Worm (Caenorhabditis elegans) whole organism, young adult: Measurements from ENCODE around the gene tyr-6.

Experiments used
- B0019.2 ChIP-seq: fragments of 200-800 bp; sonication (Bioruptor generic); conservative IDR thresholded peaks from 2 replicates; pipeline ENCODE4 v1.3.6; 2022; ENCODE audit warnings: missing genetic modification reagents, missing genetic modification characterization, missing compliant biosample characterization
- B0035.1 ChIP-seq: sonication (generic microtip); optimal IDR thresholded peaks from 2 replicates; lab custom pipeline; 2016; ENCODE audit warnings: missing genetic modification characterization, mild to moderate bottlenecking, missing compliant biosample characterization, missing genotype, missing genetic modification reagents
- B0336.3 ChIP-seq: fragments of 200-800 bp; sonication (Bioruptor generic); IDR thresholded peaks from 2 replicates; pipeline ENCODE4 v1.3.6; 2022; ENCODE audit warnings: missing genetic modification characterization, missing compliant biosample characterization
- C06A6.2 ChIP-seq: fragments of 200-800 bp; sonication (Bioruptor generic); conservative IDR thresholded peaks from 2 replicates; pipeline ENCODE4 v1.3.6; 2022; ENCODE audit warnings: missing genetic modification characterization, missing compliant biosample characterization
- F10E7.11 ChIP-seq: sonication (generic microtip); optimal IDR thresholded peaks from 2 replicates; lab custom pipeline; 2017; ENCODE audit warnings: mild to moderate bottlenecking, missing genetic modification characterization, moderate library complexity, missing compliant biosample characterization
- F22D6.2 ChIP-seq: sonication (generic microtip); optimal IDR thresholded peaks from 2 replicates; lab custom pipeline; 2016; ENCODE audit warnings: mild to moderate bottlenecking, missing genetic modification characterization, missing compliant biosample characterization
- F33H1.4 ChIP-seq: fragments of 200-800 bp; sonication (Bioruptor generic); IDR thresholded peaks from 2 replicates; pipeline ENCODE4 v1.3.6; 2022; ENCODE audit warnings: missing genetic modification reagents, missing genetic modification characterization, missing compliant biosample characterization
- F52B5.7 ChIP-seq: sonication (generic microtip); optimal IDR thresholded peaks from 2 replicates; lab custom pipeline; 2016; ENCODE audit warnings: mild to moderate bottlenecking, missing genetic modification characterization, missing compliant biosample characterization
- F57A8.1 ChIP-seq: fragments of 200-800 bp; sonication (Bioruptor generic); optimal IDR thresholded peaks from 2 replicates; lab custom pipeline; 2018; ENCODE audit warnings: mild to moderate bottlenecking, missing genetic modification characterization, moderate library complexity, missing compliant biosample characterization
- F57C9.4 ChIP-seq: sonication (generic microtip); optimal IDR thresholded peaks from 2 replicates; lab custom pipeline; 2017; ENCODE audit warnings: mild to moderate bottlenecking, missing genetic modification characterization, missing compliant biosample characterization
- K12H6.12 ChIP-seq: fragments of 200-800 bp; sonication (Bioruptor generic); optimal IDR thresholded peaks from 2 replicates; lab custom pipeline; 2018; ENCODE audit warnings: mild to moderate bottlenecking, missing genetic modification characterization, missing compliant biosample characterization
- Y53F4B.3 ChIP-seq: fragments of 200-800 bp; sonication (Bioruptor generic); IDR thresholded peaks from 2 replicates; pipeline ENCODE4 v1.3.6; 2022; ENCODE audit warnings: missing genetic modification reagents, missing genetic modification characterization, missing compliant biosample characterization
- Y53G8AR.9 ChIP-seq: fragments of 200-800 bp; sonication (Bioruptor generic); conservative IDR thresholded peaks from 2 replicates; pipeline ENCODE4 v1.3.6; 2022; ENCODE audit warnings: missing genetic modification reagents, missing genetic modification characterization, missing compliant biosample characterization
- Y95B8A.8 ChIP-seq: fragments of 200-800 bp; sonication (Bioruptor generic); IDR thresholded peaks from 2 replicates; pipeline ENCODE4 v1.3.6; 2022; ENCODE audit warnings: missing genetic modification reagents, missing genetic modification characterization, missing compliant biosample characterization
- ama-1 ChIP-seq, 3 experiments: fragments of 150-350 bp in 1 of 3; sonication (generic microtip) in 2 of 3; optimal IDR thresholded peaks; 2 replicates each; lab custom pipeline; 2014 to 2018; ENCODE audit warnings: missing biosample characterization in 2 of 3, missing genetic modification characterization in 2 of 3, missing genetic modification reagents in 2 of 3
- atf-7 ChIP-seq: sonication (generic microtip); optimal IDR thresholded peaks from 2 replicates; lab custom pipeline; 2017; ENCODE audit warnings: mild to moderate bottlenecking, missing genetic modification characterization, missing compliant biosample characterization
- attf-3 ChIP-seq: fragments of 200-800 bp; sonication (Bioruptor generic); conservative IDR thresholded peaks from 2 replicates; pipeline ENCODE4 v1.3.6; 2022; ENCODE audit warnings: missing genetic modification reagents, missing genetic modification characterization, missing compliant biosample characterization
- bed-1 ChIP-seq: fragments of 200-800 bp; sonication (Bioruptor generic); IDR thresholded peaks from 2 replicates; pipeline ENCODE4 v1.3.6; 2022; ENCODE audit warnings: missing genetic modification reagents, missing genetic modification characterization, missing compliant biosample characterization
- ceh-100 ChIP-seq: fragments of 200-800 bp; sonication (Bioruptor generic); IDR thresholded peaks from 2 replicates; pipeline ENCODE4 v1.3.6; 2022; ENCODE audit warnings: missing genetic modification reagents, missing genetic modification characterization, missing compliant biosample characterization
- ceh-40 ChIP-seq: fragments of 200-800 bp; sonication (Bioruptor generic); IDR thresholded peaks from 2 replicates; pipeline ENCODE4 v1.3.6; 2022; ENCODE audit warnings: missing genetic modification characterization, missing compliant biosample characterization
- ceh-79 ChIP-seq: sonication (generic microtip); optimal IDR thresholded peaks from 2 replicates; lab custom pipeline; 2017; ENCODE audit warnings: mild to moderate bottlenecking, missing genetic modification characterization, missing compliant biosample characterization
- dox-1 ChIP-seq: fragments of 200-800 bp; sonication (Bioruptor generic); IDR thresholded peaks from 2 replicates; pipeline ENCODE4 v1.3.6; 2022; ENCODE audit warnings: missing genetic modification reagents, missing genetic modification characterization, missing compliant biosample characterization
- dpff-1 ChIP-seq: sonication (generic microtip); optimal IDR thresholded peaks from 2 replicates; lab custom pipeline; 2017; ENCODE audit warnings: mild to moderate bottlenecking, missing genetic modification characterization, missing compliant biosample characterization
- efl-1 ChIP-seq: fragments of 150-350 bp; optimal IDR thresholded peaks from 2 replicates; lab custom pipeline; 2014; ENCODE audit warnings: missing biosample characterization, missing genetic modification reagents, missing genetic modification characterization
- him-1 ChIP-seq: sonication (generic microtip); optimal IDR thresholded peaks from 2 replicates; lab custom pipeline; 2016; ENCODE audit warnings: missing genotype, missing genetic modification reagents, missing genetic modification characterization, missing compliant biosample characterization
- hsf-1 ChIP-seq: fragments of 200-800 bp; sonication (Bioruptor generic); IDR thresholded peaks from 2 replicates; pipeline ENCODE4 v1.3.6; 2022; ENCODE audit warnings: missing genetic modification reagents, missing genetic modification characterization, missing compliant biosample characterization
- lag-1 ChIP-seq: fragments of 200-800 bp; sonication (Bioruptor generic); IDR thresholded peaks from 2 replicates; pipeline ENCODE4 v1.3.6; 2022; ENCODE audit warnings: missing genetic modification reagents, missing genetic modification characterization, missing compliant biosample characterization
- let-526 ChIP-seq: fragments of 200-800 bp; sonication (Bioruptor generic); IDR thresholded peaks from 2 replicates; pipeline ENCODE4 v1.3.6; 2022; ENCODE audit warnings: missing genetic modification reagents, missing genetic modification characterization, missing compliant biosample characterization
- lin-40 ChIP-seq: sonication (generic microtip); optimal IDR thresholded peaks from 2 replicates; lab custom pipeline; 2016; ENCODE audit warnings: missing genetic modification characterization, mild to moderate bottlenecking, missing compliant biosample characterization, missing genotype, missing genetic modification reagents
- lin-54 ChIP-seq: fragments of 200-800 bp; sonication (Bioruptor generic); optimal IDR thresholded peaks from 2 replicates; lab custom pipeline; 2018; ENCODE audit warnings: mild to moderate bottlenecking, missing genetic modification characterization, missing compliant biosample characterization
- lir-1 ChIP-seq: fragments of 200-800 bp; sonication (Bioruptor generic); conservative IDR thresholded peaks from 2 replicates; pipeline ENCODE4 v1.3.6; 2022; ENCODE audit warnings: missing genetic modification reagents, missing genetic modification characterization, missing compliant biosample characterization
- lsl-1 ChIP-seq: fragments of 200-800 bp; sonication (Bioruptor generic); optimal IDR thresholded peaks from 2 replicates; lab custom pipeline; 2018; ENCODE audit warnings: mild to moderate bottlenecking, missing genetic modification characterization, moderate library complexity, missing compliant biosample characterization
- madf-10 ChIP-seq: sonication (generic microtip); optimal IDR thresholded peaks from 2 replicates; lab custom pipeline; 2016; ENCODE audit warnings: mild to moderate bottlenecking, missing genetic modification characterization, missing compliant biosample characterization
- madf-3 ChIP-seq: fragments of 200-800 bp; sonication (Bioruptor generic); IDR thresholded peaks from 2 replicates; pipeline ENCODE4 v1.3.6; 2022; ENCODE audit warnings: missing genetic modification reagents, missing genetic modification characterization, missing compliant biosample characterization
- madf-6 ChIP-seq: fragments of 200-800 bp; sonication (Bioruptor generic); IDR thresholded peaks from 2 replicates; pipeline ENCODE4 v1.3.6; 2022; ENCODE audit warnings: missing genetic modification reagents, missing genetic modification characterization, missing compliant biosample characterization
- madf-8 ChIP-seq: fragments of 200-800 bp; sonication (Bioruptor generic); conservative IDR thresholded peaks from 2 replicates; pipeline ENCODE4 v1.3.6; 2022; ENCODE audit warnings: missing genetic modification reagents, missing genetic modification characterization, missing compliant biosample characterization
- mel-28 ChIP-seq: sonication (generic microtip); optimal IDR thresholded peaks from 2 replicates; lab custom pipeline; 2016; ENCODE audit warnings: borderline replicate concordance, mild to moderate bottlenecking, missing genetic modification characterization, missing compliant biosample characterization
- nfya-2 ChIP-seq: fragments of 200-800 bp; sonication (Bioruptor generic); IDR thresholded peaks from 2 replicates; pipeline ENCODE4 v1.3.6; 2022; ENCODE audit warnings: missing genetic modification reagents, missing genetic modification characterization, missing compliant biosample characterization
- nhr-90 ChIP-seq: sonication (generic microtip); optimal IDR thresholded peaks from 2 replicates; lab custom pipeline; 2016; ENCODE audit warnings: missing genotype, mild to moderate bottlenecking, missing genetic modification characterization, missing compliant biosample characterization
- pbrm-1 ChIP-seq: fragments of 200-800 bp; sonication (Bioruptor generic); IDR thresholded peaks from 2 replicates; pipeline ENCODE4 v1.3.6; 2022; ENCODE audit warnings: missing genetic modification reagents, missing genetic modification characterization, missing compliant biosample characterization
- rec-8 ChIP-seq, 2 experiments: sonication (generic microtip); optimal IDR thresholded peaks; 2 replicates each; lab custom pipeline; 2016; ENCODE audit warnings: mild to moderate bottlenecking in 2 of 2, missing genetic modification characterization in 2 of 2, missing genetic modification reagents in 2 of 2, missing genotype in 2 of 2, missing biosample characterization in 1 of 2, missing compliant biosample characterization in 1 of 2, moderate library complexity in 1 of 2
- rpc-1 ChIP-seq, 2 experiments: fragments of 150-350 bp in 1 of 2; sonication (generic microtip) in 1 of 2; optimal IDR thresholded peaks; 2 replicates each; lab custom pipeline; 2014 to 2018; ENCODE audit warnings: missing biosample characterization in 1 of 2, missing genetic modification characterization in 1 of 2, missing genetic modification reagents in 1 of 2, missing genotype in 1 of 2
- somi-1 ChIP-seq: fragments of 200-800 bp; sonication (Bioruptor generic); optimal IDR thresholded peaks from 2 replicates; lab custom pipeline; 2018; ENCODE audit warnings: mild to moderate bottlenecking, missing genetic modification characterization, missing compliant biosample characterization
- unc-130 ChIP-seq: sonication (generic microtip); optimal IDR thresholded peaks from 2 replicates; lab custom pipeline; 2016; ENCODE audit warnings: missing genetic modification reagents, missing genetic modification characterization, missing compliant biosample characterization
- unc-62 ChIP-seq: fragments of 150-350 bp; optimal IDR thresholded peaks from 2 replicates; lab custom pipeline; 2014; ENCODE audit warnings: missing biosample characterization, missing genetic modification reagents, missing genetic modification characterization
- xnd-1 ChIP-seq: sonication (generic microtip); optimal IDR thresholded peaks from 2 replicates; lab custom pipeline; 2016; ENCODE audit warnings: missing genotype, missing genetic modification reagents, missing genetic modification characterization, missing compliant biosample characterization
- zim-3 ChIP-seq: sonication (generic microtip); optimal IDR thresholded peaks from 2 replicates; lab custom pipeline; 2017; ENCODE audit warnings: mild to moderate bottlenecking, missing genetic modification characterization, moderate library complexity, missing compliant biosample characterization
- ztf-18 ChIP-seq: sonication (generic microtip); optimal IDR thresholded peaks from 2 replicates; lab custom pipeline; 2016; ENCODE audit warnings: missing genotype, mild to moderate bottlenecking, missing genetic modification characterization, missing compliant biosample characterization
- ztf-3 ChIP-seq: fragments of 200-800 bp; sonication (Bioruptor generic); optimal IDR thresholded peaks from 2 replicates; lab custom pipeline; 2018; ENCODE audit warnings: mild to moderate bottlenecking, missing genetic modification characterization, missing compliant biosample characterization

Gene tyr-6

ce11 chrIV:6526522-6526921 lies 46.2 kb downstream of the tyr-6 start (continued):
- TF ChIP-seq F57A8.1 (GFP tag; lab: Kevin White, UChicago) (no peak), madf-3 (peak; percentile 66; the same call in 1 of the 2 replicates), C06A6.2 (GFP tag; lab: Robert Waterston, UW) (no peak), dpff-1 (tag; lab: Kevin White, UChicago) (no peak), rpc-1 (optimal IDR thresholded peaks at IDR 0.05; lab: Kevin White, UChicago) (no peak), rpc-1 (tag; optimal IDR thresholded peaks at IDR 0.05; lab: Kevin White, UChicago) (no peak), ceh-79 (peak; percentile 21), lir-1 (GFP tag; lab: Robert Waterston, UW) (no peak), Y53F4B.3 (GFP tag; lab: Robert Waterston, UW) (no peak), ceh-40 (GFP tag; lab: Robert Waterston, UW) (0 out of 2 replicates have a peak, but pooled peaks have one; percentile 66), lag-1 (GFP tag; lab: Robert Waterston, UW) (no peak), zim-3 (tag; lab: Kevin White, UChicago) (peak; percentile 19), lin-40 (tag; lab: Kevin White, UChicago) (no peak), Y95B8A.8 (GFP tag; lab: Robert Waterston, UW) (no peak), B0019.2 (GFP tag; lab: Robert Waterston, UW) (no peak), ama-1 (optimal IDR thresholded peaks at IDR 0.05; lab: Kevin White, UChicago) (no peak), ama-1 (GFP tag; optimal IDR thresholded peaks at IDR 0.05; lab: Kevin White, UChicago) (peak in 1 of 2 experiments; percentile 35), Y53G8AR.9 (peak; percentile 87), attf-3 (GFP tag; lab: Robert Waterston, UW) (no peak), madf-6 (peak; percentile 74), madf-8 (GFP tag; lab: Robert Waterston, UW) (no peak), B0035.1 (tag; lab: Kevin White, UChicago) (no peak), F10E7.11 (tag; lab: Kevin White, UChicago) (no peak), lin-54 (GFP tag; lab: Kevin White, UChicago) (peak; percentile 66), mel-28 (tag; lab: Kevin White, UChicago) (no peak), nfya-2 (GFP tag; lab: Robert Waterston, UW) (0 out of 2 replicates have a peak, but pooled peaks have one; percentile 53), him-1 (peak; percentile 12), F57C9.4 (tag; lab: Kevin White, UChicago) (no peak), K12H6.12 (tag; lab: Kevin White, UChicago) (no peak), ztf-18 (tag; lab: Kevin White, UChicago) (no peak), xnd-1 (tag; lab: Kevin White, UChicago) (peak; percentile 34), rec-8 (tag; optimal IDR thresholded peaks at IDR 0.05; lab: Kevin White, UChicago) (peak in 1 of 2 experiments; percentile 44), hsf-1 (GFP tag; lab: Robert Waterston, UW) (peak; percentile 68), ceh-100 (GFP tag; lab: Robert Waterston, UW) (peak; percentile 59), unc-130 (GFP tag; lab: Kevin White, UChicago) (peak; percentile 59), F52B5.7 (tag; lab: Kevin White, UChicago) (peak; percentile 41), efl-1 (no peak), pbrm-1 (0 out of 2 replicates have a peak, but pooled peaks have one; percentile 52), unc-62 (GFP tag; lab: Kevin White, UChicago) (no peak), bed-1 (no peak), let-526 (no peak), ztf-3 (GFP tag; lab: Kevin White, UChicago) (no peak), B0336.3 (peak; percentile 63; the same call in 1 of the 2 replicates), F33H1.4 (GFP tag; lab: Robert Waterston, UW) (peak; percentile 33), dox-1 (GFP tag; lab: Robert Waterston, UW) (no peak), madf-10 (tag; lab: Kevin White, UChicago) (no peak), atf-7 (tag; lab: Kevin White, UChicago) (no peak), F22D6.2 (tag; lab: Kevin White, UChicago) (no peak), somi-1 (GFP tag; lab: Kevin White, UChicago) (no peak), lsl-1 (peak; percentile 8), nhr-90 (tag; lab: Kevin White, UChicago) (no peak)
